Fruit fly (Drosophila melanogaster): ENCODE measurements around the gene CG3224.

Gene CG3224

DNA sequence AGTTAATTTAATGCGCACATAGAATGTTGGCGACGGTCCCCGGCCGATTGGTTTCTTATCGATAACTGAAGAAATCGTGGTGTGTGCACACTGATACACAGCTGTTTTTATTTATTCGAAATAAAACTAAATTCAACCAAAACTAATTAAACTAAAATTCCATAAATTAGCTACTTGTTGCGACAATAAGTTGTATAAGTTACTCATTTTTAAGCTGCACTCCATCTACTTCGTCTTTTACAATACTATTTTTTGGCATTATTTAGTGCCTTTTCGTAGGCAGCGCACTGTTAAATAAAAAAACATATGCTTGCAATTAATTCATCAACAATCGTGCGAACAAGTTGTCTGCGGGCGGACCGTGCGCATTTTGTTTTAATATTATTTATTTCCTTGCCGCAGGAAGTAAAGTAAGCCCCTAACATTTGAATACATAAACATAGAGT is at the start of gene CG3224, which contains the start of gene Ctr1A:
CG3224 (minus strand) TSS at position 71 of the 446 bp plus-strand sequence.
Ctr1A (plus strand) TSS at position 256 of the 446 bp plus-strand sequence.
- TF ChIP-seq kay (GFP tag; ENCODE audit: borderline replicate concordance) = peak; percentile 69
- peak; percentile 22 for TF ChIP-seq CG11617 (GFP tag; optimal IDR thresholded peaks at IDR 0.05)
- TF ChIP-seq CG7101 (tag; optimal IDR thresholded peaks at IDR 0.05) = peak; percentile 16
- peak; percentile 63 for TF ChIP-seq Mnt (GFP tag; optimal IDR thresholded peaks at IDR 0.05)
- peak; percentile 34 for TF ChIP-seq bab1 (GFP tag; optimal IDR thresholded peaks at IDR 0.05)
- peak; percentile 27 for TF ChIP-seq CG14711 (tag; optimal IDR thresholded peaks at IDR 0.05)
- no peak for TF ChIP-seq CG1620 (GFP tag; optimal IDR thresholded peaks at IDR 0.05)
- no peak for TF ChIP-seq CG7045 (GFP tag; optimal IDR thresholded peaks at IDR 0.05)

DNA sequence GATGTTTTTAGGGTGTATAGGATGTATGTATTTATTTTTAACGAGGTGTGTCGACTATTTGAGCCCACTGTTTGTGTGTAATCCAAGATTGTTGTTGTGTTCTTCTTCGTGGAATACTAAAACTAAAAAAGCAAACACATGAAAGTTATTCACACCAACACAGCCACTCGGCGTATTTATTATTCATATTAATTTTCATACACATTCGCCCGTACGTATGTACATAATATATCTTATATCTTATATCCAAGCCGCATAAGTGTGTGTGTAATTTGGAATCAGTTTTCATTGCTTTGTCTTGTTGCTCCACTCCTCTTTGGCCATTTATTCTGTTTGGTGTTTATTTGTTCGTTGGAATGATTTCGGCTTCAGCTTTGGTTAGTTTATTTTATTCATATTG is 49.4 kb upstream of the CG3224 start:
- TF ChIP-seq CG14711 (tag; optimal IDR thresholded peaks at IDR 0.05) (no peak), tj (GFP tag; optimal IDR thresholded peaks at IDR 0.05) (peak; percentile 34), Clk (GFP tag; optimal IDR thresholded peaks at IDR 0.05) (no peak)

DNA sequence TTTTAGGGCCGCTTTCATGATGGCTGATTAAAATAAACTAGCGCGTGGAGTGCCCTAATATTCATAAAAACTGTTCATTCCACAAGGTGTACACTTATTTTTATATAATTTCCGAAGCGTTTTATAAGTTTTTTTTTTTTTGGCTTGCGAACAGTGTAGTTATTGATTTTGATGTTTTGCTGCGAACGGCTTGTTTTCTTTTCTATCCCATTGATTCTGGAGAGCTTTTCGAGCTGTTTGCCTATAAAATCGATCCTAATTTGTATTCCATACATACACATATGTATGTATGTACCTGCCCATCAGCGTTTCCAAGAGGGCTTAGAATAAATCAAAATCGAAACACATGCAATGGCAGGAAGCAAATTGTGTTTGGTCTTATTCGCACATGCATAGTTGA is 49.0 kb upstream of the CG3224 start:
- no peak for TF ChIP-seq CG12768 (GFP tag; optimal IDR thresholded peaks at IDR 0.05)
- TF ChIP-seq bab1 (GFP tag; optimal IDR thresholded peaks at IDR 0.05) = no peak
- TF ChIP-seq cnc (optimal IDR thresholded peaks at IDR 0.05) = no peak
- TF ChIP-seq toe (GFP tag; optimal IDR thresholded peaks at IDR 0.05) = no peak
- no peak for TF ChIP-seq Hr96 (GFP tag; optimal IDR thresholded peaks at IDR 0.05)
- peak; percentile 64 for TF ChIP-seq kay (GFP tag; ENCODE audit: borderline replicate concordance)
- no peak for TF ChIP-seq pad (GFP tag; optimal IDR thresholded peaks at IDR 0.05)
- TF ChIP-seq Mnt (GFP tag; optimal IDR thresholded peaks at IDR 0.05) = no peak
- TF ChIP-seq tj (GFP tag; optimal IDR thresholded peaks at IDR 0.05) = no peak

dm6 chrX:6709252-6710037 is 48.2 kb upstream of the CG3224 start:
- TF ChIP-seq CG1620 (GFP tag; optimal IDR thresholded peaks at IDR 0.05) (no peak), CG33017 (tag; optimal IDR thresholded peaks at IDR 0.05) (no peak), bab1 (GFP tag; optimal IDR thresholded peaks at IDR 0.05) (no peak), ovo (GFP tag; optimal IDR thresholded peaks at IDR 0.05) (no peak), CG14711 (tag; optimal IDR thresholded peaks at IDR 0.05) (no peak), Hr96 (GFP tag; optimal IDR thresholded peaks at IDR 0.05) (no peak)

dm6 chrX:6708580-6709199 is 47.4 kb upstream of the CG3224 start:
- TF ChIP-seq cic (GFP tag; optimal IDR thresholded peaks at IDR 0.05) (peak; percentile 52), CG33017 (tag; optimal IDR thresholded peaks at IDR 0.05) (no peak), cnc (optimal IDR thresholded peaks at IDR 0.05) (no peak)

DNA sequence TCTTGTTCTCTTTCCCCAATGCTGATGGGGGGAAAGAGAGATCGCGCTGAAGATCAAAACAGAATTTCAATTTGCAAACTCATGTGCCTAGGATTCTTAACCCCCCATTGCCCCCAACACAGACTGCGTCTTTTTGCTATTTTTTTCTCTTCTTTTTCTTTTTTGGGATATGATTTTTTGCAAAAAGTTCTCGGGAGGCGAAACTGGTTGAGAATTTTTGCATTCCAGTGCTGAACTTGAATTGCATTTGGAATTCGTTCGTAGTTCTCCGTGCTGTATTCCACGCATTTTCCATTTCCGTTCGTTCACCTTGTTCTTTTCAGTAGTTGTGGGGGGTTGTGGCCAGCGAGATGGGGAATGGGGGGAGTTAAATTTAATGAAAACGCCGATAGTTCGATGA is 46.9 kb upstream of the CG3224 start:
- no peak for TF ChIP-seq pad (GFP tag; optimal IDR thresholded peaks at IDR 0.05)
- TF ChIP-seq Hr96 (GFP tag; optimal IDR thresholded peaks at IDR 0.05) = no peak
- no peak for TF ChIP-seq CG5204 (GFP tag; optimal IDR thresholded peaks at IDR 0.05)
- TF ChIP-seq CG1620 (GFP tag; optimal IDR thresholded peaks at IDR 0.05) = no peak
- no peak for TF ChIP-seq CG14711 (tag; optimal IDR thresholded peaks at IDR 0.05)
- no peak for TF ChIP-seq tj (GFP tag; optimal IDR thresholded peaks at IDR 0.05)
- TF ChIP-seq CG33017 (tag; optimal IDR thresholded peaks at IDR 0.05) = no peak
- TF ChIP-seq CG7045 (GFP tag; optimal IDR thresholded peaks at IDR 0.05) = no peak
- TF ChIP-seq ovo (GFP tag; optimal IDR thresholded peaks at IDR 0.05) = no peak
- TF ChIP-seq Clk (GFP tag; optimal IDR thresholded peaks at IDR 0.05) = no peak

DNA sequence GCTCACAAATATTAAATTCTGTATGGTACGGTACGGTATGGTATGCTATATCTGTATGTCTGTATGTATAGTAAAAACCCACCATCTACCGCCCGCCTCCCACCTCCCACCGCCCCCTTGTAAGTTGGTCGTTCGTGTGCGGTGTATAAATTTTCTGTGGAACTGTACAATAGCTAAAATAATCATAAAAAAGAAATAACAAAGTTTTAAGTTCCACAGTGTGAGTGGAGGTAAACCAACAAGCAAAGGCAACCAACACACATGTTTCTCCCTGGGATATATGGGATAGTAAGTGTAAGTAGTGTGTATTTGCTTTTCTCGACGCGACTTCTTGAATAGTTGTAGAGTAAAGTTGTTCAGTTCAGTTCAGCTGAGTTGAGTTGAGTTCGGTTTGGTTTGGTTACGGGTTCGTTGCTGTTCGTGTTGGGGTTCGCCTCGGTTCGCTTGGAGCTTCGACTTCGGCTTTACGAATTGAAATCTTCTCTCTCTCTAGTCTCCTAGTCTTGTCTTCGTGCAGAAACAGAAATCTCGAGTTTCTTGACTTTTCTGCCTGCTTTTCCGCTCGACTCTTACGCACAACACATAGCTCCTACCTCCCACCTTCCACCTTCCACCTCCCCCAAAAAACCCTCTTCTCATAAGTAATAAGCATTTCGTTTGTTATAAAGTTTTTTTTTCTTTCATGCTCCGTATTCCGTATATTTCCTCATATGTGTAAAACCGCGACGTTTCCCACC is 45.5 kb upstream of the CG3224 start:
- TF ChIP-seq Mnt (GFP tag; optimal IDR thresholded peaks at IDR 0.05) (no peak), cic (GFP tag; optimal IDR thresholded peaks at IDR 0.05) (peak; percentile 67), CG1620 (GFP tag; optimal IDR thresholded peaks at IDR 0.05) (no peak), CG12768 (GFP tag; optimal IDR thresholded peaks at IDR 0.05) (no peak), Clk (GFP tag; optimal IDR thresholded peaks at IDR 0.05) (no peak), toe (GFP tag; optimal IDR thresholded peaks at IDR 0.05) (no peak), bab1 (GFP tag; optimal IDR thresholded peaks at IDR 0.05) (peak; percentile 23)

Data from whole organism, adult.